Worm (Caenorhabditis elegans): ENCODE results near the gene C36E8.4.

C36E8.4 gene

ce11 chrIII:4015382-4015986 is 3.3 kb downstream of the C36E8.4 start:
- peak; percentile 40 for TF ChIP-seq ceh-28 (tag; optimal IDR thresholded peaks at IDR 0.05)
- peak; percentile 57 for TF ChIP-seq ztf-4 (tag; optimal IDR thresholded peaks at IDR 0.05)
- TF ChIP-seq pha-4 (tag; optimal IDR thresholded peaks at IDR 0.05), result peak; percentile 60
- peak; percentile 57 for TF ChIP-seq nhr-23 (tag; optimal IDR thresholded peaks at IDR 0.05)
- TF ChIP-seq ceh-82 (tag; optimal IDR thresholded peaks at IDR 0.05), result peak; percentile 33
- TF ChIP-seq ama-1 (optimal IDR thresholded peaks at IDR 0.05), result peak; percentile 72
- peak; percentile 7 for TF ChIP-seq elt-2 (tag; optimal IDR thresholded peaks at IDR 0.05)
- TF ChIP-seq zag-1 (tag; optimal IDR thresholded peaks at IDR 0.05), result no peak
- TF ChIP-seq tbx-2 (tag; optimal IDR thresholded peaks at IDR 0.05), result peak; percentile 17
- TF ChIP-seq aly-2 (tag; optimal IDR thresholded peaks at IDR 0.05), result peak; percentile 90
- peak; percentile 26 for TF ChIP-seq lsy-12 (tag; optimal IDR thresholded peaks at IDR 0.05)
- TF ChIP-seq lin-15B (tag; optimal IDR thresholded peaks at IDR 0.05), result no peak
- TF ChIP-seq egl-27 (tag; optimal IDR thresholded peaks at IDR 0.05), result peak; percentile 10
- TF ChIP-seq egl-5 (tag; optimal IDR thresholded peaks at IDR 0.05), result no peak
- peak; percentile 48 for TF ChIP-seq jun-1 (tag; optimal IDR thresholded peaks at IDR 0.05)
- TF ChIP-seq fos-1 (tag; optimal IDR thresholded peaks at IDR 0.05), result no peak
- no peak for TF ChIP-seq ZK546.5 (tag; optimal IDR thresholded peaks at IDR 0.05)
- peak; percentile 52 for TF ChIP-seq nhr-43 (tag; optimal IDR thresholded peaks at IDR 0.05; ENCODE audit: poor library complexity, severe bottlenecking)

ce11 chrIII:4017527-4017926 is 5.4 kb downstream of the C36E8.4 start, which contains the start of gene tbb-2:
TSS of gene tbb-2 (minus strand) at chrIII:4017627.
- TF ChIP-seq aly-2 (tag; optimal IDR thresholded peaks at IDR 0.05), result no peak
- TF ChIP-seq ceh-9 (tag; optimal IDR thresholded peaks at IDR 0.05), result no peak
- no peak for TF ChIP-seq hmg-11 (tag; optimal IDR thresholded peaks at IDR 0.05)
- no peak for TF ChIP-seq jun-1 (tag; optimal IDR thresholded peaks at IDR 0.05)
- TF ChIP-seq nfya-1 (tag; optimal IDR thresholded peaks at IDR 0.05; ENCODE audit: insufficient read depth), result no peak
- TF ChIP-seq ceh-16 (tag; optimal IDR thresholded peaks at IDR 0.05), result no peak

ce11 chrIII:4018095-4018498 is 6.0 kb downstream of the C36E8.4 start:
- TF ChIP-seq eor-1 (tag; optimal IDR thresholded peaks at IDR 0.05), result no peak
- no peak for TF ChIP-seq fkh-2 (tag; optimal IDR thresholded peaks at IDR 0.05)
- TF ChIP-seq nhr-23 (tag; optimal IDR thresholded peaks at IDR 0.05), result peak; percentile 22
- TF ChIP-seq tbx-2 (tag; optimal IDR thresholded peaks at IDR 0.05), result peak; percentile 2
- no peak for TF ChIP-seq mml-1 (tag; optimal IDR thresholded peaks at IDR 0.05)
- TF ChIP-seq ceh-28 (tag; optimal IDR thresholded peaks at IDR 0.05), result peak; percentile 68
- no peak for TF ChIP-seq nhr-77 (tag; optimal IDR thresholded peaks at IDR 0.05)
- peak; percentile 63 for TF ChIP-seq fkh-10 (GFP tag; optimal IDR thresholded peaks at IDR 0.05)
- no peak for TF ChIP-seq fos-1 (tag; optimal IDR thresholded peaks at IDR 0.05)
- no peak for TF ChIP-seq elt-1 (tag; optimal IDR thresholded peaks at IDR 0.05)
- TF ChIP-seq snpc-4 (tag; optimal IDR thresholded peaks at IDR 0.05), result peak; percentile 49
- TF ChIP-seq aly-2 (tag; optimal IDR thresholded peaks at IDR 0.05), result no peak
- no peak for TF ChIP-seq nhr-76 (tag; optimal IDR thresholded peaks at IDR 0.05)
- TF ChIP-seq ceh-9 (tag; optimal IDR thresholded peaks at IDR 0.05), result no peak
- peak; percentile 70 for TF ChIP-seq ama-1 (optimal IDR thresholded peaks at IDR 0.05)
- TF ChIP-seq zag-1 (tag; optimal IDR thresholded peaks at IDR 0.05), result no peak
- TF ChIP-seq lin-15B (tag; optimal IDR thresholded peaks at IDR 0.05), result peak; percentile 47
- no peak for TF ChIP-seq lsy-12 (tag; optimal IDR thresholded peaks at IDR 0.05)
- TF ChIP-seq nhr-237 (tag; optimal IDR thresholded peaks at IDR 0.05), result no peak
- no peak for TF ChIP-seq ztf-4 (tag; optimal IDR thresholded peaks at IDR 0.05)
- TF ChIP-seq nhr-12 (tag; optimal IDR thresholded peaks at IDR 0.05), result no peak
- no peak for TF ChIP-seq pha-4 (tag; optimal IDR thresholded peaks at IDR 0.05)
- TF ChIP-seq unc-62 (GFP tag; optimal IDR thresholded peaks at IDR 0.05), result peak; percentile 7
- peak; percentile 85 for TF ChIP-seq nfya-1 (tag; optimal IDR thresholded peaks at IDR 0.05; ENCODE audit: insufficient read depth)
- peak; percentile 67 for TF ChIP-seq hmg-11 (tag; optimal IDR thresholded peaks at IDR 0.05)
- TF ChIP-seq elt-2 (tag; optimal IDR thresholded peaks at IDR 0.05), result no peak
- peak; percentile 63 for TF ChIP-seq sea-2 (GFP tag; optimal IDR thresholded peaks at IDR 0.05)
- TF ChIP-seq mdl-1 (tag; optimal IDR thresholded peaks at IDR 0.05), result no peak
- no peak for TF ChIP-seq skn-1 (tag; optimal IDR thresholded peaks at IDR 0.05)
- no peak for TF ChIP-seq daf-12 (tag; optimal IDR thresholded peaks at IDR 0.05)
- no peak for TF ChIP-seq nhr-28 (tag; optimal IDR thresholded peaks at IDR 0.05)
- peak in 1 of 3 experiments; percentile 59 for TF ChIP-seq elt-3 (tag; optimal IDR thresholded peaks at IDR 0.05)
- TF ChIP-seq egl-5 (tag; optimal IDR thresholded peaks at IDR 0.05), result no peak
- TF ChIP-seq nhr-25 (tag; optimal IDR thresholded peaks at IDR 0.05), result no peak
- TF ChIP-seq ZK546.5 (tag; optimal IDR thresholded peaks at IDR 0.05), result no peak
- peak; percentile 94 for TF ChIP-seq lin-39 (tag; optimal IDR thresholded peaks at IDR 0.05)
- no peak for TF ChIP-seq jun-1 (tag; optimal IDR thresholded peaks at IDR 0.05)
- TF ChIP-seq R02D3.7 (tag; optimal IDR thresholded peaks at IDR 0.05), result peak; percentile 25
- TF ChIP-seq unc-39 (tag; optimal IDR thresholded peaks at IDR 0.05), result no peak
- TF ChIP-seq nhr-43 (tag; optimal IDR thresholded peaks at IDR 0.05; ENCODE audit: poor library complexity, severe bottlenecking), result no peak
- TF ChIP-seq nhr-67 (tag; optimal IDR thresholded peaks at IDR 0.05), result no peak
- no peak for TF ChIP-seq ztf-11 (tag; optimal IDR thresholded peaks at IDR 0.05)
- no peak for TF ChIP-seq ceh-16 (tag; optimal IDR thresholded peaks at IDR 0.05)
- no peak for TF ChIP-seq ceh-82 (tag; optimal IDR thresholded peaks at IDR 0.05)
- TF ChIP-seq egl-27 (tag; optimal IDR thresholded peaks at IDR 0.05), result no peak
- peak; percentile 66 for TF ChIP-seq nhr-11 (tag; optimal IDR thresholded peaks at IDR 0.05)
